Fruit fly (Drosophila melanogaster): ENCODE measurements around the gene CG8833.

The CG8833 gene

DNA sequence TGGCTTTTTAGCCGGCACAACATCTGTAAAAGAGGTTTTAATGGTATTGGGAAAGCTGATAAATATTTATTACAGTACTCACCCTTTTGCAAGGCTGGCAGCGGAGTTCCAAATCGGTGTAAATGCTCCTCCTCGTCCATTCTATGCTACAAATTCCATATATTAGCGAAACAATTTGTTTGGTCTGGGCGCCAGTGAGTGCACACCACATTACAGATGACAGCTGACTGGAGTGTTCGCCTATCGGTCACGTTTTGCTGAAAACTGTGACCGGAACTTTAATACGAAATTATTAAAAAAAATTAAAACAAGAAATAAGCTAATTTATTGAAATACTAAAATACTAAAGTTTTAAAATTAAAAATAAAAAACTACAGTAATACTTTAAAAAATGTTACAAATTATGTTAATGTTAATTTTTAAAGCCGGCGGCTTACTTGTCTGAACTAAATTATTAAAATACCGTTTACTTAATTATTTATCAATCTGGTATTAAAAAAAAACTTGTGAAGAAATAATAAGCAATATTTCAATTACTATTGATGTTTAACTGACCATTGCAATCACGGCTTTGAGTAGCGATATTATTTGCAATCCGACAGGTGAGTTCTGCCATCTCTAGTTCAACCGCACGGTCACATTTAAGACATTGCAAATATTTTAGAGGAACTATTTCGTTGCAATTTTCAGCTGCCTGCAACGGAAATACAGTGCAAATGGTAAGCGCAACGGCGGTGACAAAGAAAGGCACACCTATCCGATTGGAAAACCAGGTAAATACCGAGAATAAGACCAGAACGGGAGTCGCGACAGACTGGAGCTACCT is at the start of gene CG8833, which contains the start of gene DCTN1-p150:
TSS of gene CG8833 (minus strand) at position 232 of the 826 bp plus-strand sequence.
TSS of gene DCTN1-p150 (plus strand) at position 619 of the 826 bp plus-strand sequence.
- TF ChIP-seq insv (optimal IDR thresholded peaks at IDR 0.05) (no peak), h (optimal IDR thresholded peaks at IDR 0.05) (no peak), ttk (optimal IDR thresholded peaks at IDR 0.05) (no peak), Myc (optimal IDR thresholded peaks at IDR 0.05) (no peak), psq (optimal IDR thresholded peaks at IDR 0.05) (no peak), Sin3A (optimal IDR thresholded peaks at IDR 0.05) (no peak)

DNA sequence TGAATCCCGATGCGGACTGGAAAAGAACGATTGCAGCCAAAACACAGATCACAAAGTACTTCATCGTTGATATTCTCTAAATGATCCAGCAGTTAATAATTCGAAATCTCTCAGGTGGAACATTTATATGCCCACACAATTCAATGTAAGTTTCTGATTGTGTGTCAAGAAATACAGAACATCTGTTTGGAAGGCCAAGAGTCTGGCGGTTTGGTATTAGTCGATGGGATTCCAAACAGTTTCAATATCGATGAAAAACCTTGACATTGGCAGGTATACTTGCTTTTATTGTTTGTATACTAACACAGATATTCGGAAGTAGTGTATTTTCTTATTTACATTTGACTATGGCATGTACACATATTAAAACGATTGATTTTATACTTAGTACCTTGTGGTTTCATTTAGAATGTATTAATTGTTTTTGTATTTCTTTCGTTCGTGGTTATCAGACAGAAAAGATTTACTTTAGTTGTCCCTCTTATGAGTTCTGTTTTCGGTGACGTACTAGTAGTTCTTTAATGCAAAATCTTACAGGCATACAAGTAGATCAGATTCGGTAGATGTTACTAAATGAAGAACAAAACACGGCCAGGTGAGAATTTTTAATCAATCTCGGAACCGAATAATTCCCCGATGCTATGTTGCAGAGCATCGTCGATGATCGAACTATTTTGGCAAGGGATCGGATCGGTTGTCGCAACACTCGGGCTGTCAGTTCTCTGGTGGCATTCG is 44.7 kb upstream of the CG8833 start, which contains the start of the genes CG13738 and Hsc70-1:
TSS of gene CG13738 (minus strand) at position 101 of the 735 bp plus-strand sequence.
TSS of gene Hsc70-1 (plus strand) at position 685 of the 735 bp plus-strand sequence.
- TF ChIP-seq ttk (optimal IDR thresholded peaks at IDR 0.05) (no peak), psq (optimal IDR thresholded peaks at IDR 0.05) (no peak), Myc (optimal IDR thresholded peaks at IDR 0.05) (no peak), Sin3A (optimal IDR thresholded peaks at IDR 0.05) (no peak), h (optimal IDR thresholded peaks at IDR 0.05) (no peak), insv (optimal IDR thresholded peaks at IDR 0.05) (no peak)

DNA sequence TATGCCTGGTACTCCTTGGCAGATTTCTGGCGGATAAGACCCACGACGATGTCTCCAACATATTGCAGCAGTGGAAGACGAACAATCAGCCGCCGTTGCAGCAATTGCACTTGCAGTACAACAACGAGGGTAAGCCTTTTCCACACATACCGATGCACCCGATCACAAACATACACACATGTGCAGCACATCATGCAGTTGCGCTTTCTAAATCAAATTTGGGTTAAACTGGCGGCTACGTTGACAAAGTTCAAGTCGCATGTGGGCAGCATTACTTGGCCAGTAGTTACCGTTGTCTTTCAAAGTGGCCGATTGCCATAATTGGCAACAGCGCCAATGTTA is 36.7 kb upstream of the CG8833 start:
- TF ChIP-seq h (optimal IDR thresholded peaks at IDR 0.05) = no peak
- TF ChIP-seq insv (optimal IDR thresholded peaks at IDR 0.05) = no peak
- TF ChIP-seq psq (optimal IDR thresholded peaks at IDR 0.05) = no peak
- TF ChIP-seq Sin3A (optimal IDR thresholded peaks at IDR 0.05) = no peak

DNA sequence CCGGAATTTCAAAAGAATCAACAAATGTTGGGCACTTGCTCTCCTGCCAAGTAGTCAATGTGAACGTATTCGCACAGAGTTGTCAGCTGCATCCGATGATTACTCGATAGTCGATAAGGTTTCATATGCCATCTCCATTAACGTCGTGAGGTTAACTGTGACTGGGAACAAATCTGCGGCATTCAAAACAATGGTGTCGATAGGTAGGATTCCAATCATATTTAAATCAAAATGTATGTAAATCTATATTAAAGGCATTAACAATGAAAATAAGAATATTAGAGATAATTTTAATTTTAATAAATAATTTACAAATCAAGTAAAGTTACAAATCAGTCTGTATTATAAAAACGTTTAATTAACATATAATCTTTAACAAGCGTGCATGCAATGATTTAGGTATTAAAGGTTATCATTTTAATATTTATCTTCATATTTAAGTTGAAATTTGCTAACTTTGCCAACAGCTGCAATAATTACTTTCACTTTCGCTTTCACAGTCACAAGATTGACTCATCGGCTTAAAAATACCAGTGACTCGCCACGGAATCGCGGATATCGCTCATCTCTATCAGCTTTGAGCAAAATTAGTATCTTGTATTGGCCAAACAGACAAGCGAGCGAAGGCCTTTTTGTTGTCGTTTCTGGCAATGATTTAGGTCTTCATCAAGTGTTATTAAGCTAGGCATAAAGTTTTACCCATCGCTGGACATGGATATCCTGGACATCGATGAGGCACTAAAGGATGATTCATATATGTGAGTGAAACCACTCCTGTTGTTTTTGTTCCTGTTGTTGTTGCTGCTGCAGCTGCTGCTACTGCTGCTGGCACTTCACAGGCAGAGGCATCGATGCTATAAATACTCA is 36.1 kb upstream of the CG8833 start, which contains the start of the genes Meics, Nxf3 and ssp2:
TSS of gene Meics (minus strand) at position 68 of the 867 bp plus-strand sequence.
TSS of gene Nxf3 (plus strand) at position 569 of the 867 bp plus-strand sequence.
TSS of gene ssp2 (plus strand) at position 569 of the 867 bp plus-strand sequence.
- TF ChIP-seq psq (optimal IDR thresholded peaks at IDR 0.05) = no peak
- TF ChIP-seq ttk (optimal IDR thresholded peaks at IDR 0.05) = no peak
- TF ChIP-seq Myc (optimal IDR thresholded peaks at IDR 0.05) = no peak
- no peak for TF ChIP-seq h (optimal IDR thresholded peaks at IDR 0.05)
- no peak for TF ChIP-seq insv (optimal IDR thresholded peaks at IDR 0.05)
- no peak for TF ChIP-seq Sin3A (optimal IDR thresholded peaks at IDR 0.05)

DNA sequence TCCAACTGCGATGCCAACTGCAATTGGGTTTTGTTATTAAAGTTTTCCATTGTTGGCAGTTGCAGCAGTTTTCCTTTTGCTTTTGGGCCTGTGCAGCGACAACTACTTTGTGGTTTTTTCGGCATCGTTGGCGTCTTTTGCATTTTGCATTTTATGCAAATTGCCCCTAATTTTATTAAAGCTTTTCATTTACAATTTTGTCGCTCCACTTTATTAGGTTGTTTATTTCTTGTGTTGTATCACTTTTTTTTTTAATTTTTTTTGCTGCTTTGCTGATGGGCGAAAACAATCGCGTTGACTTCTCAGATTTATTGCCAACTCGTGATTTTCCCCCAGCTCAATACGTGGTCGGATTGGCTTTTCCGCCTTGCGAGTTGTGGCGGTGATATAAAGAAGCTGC is 29.0 kb upstream of the CG8833 start:
- TF ChIP-seq Myc (optimal IDR thresholded peaks at IDR 0.05) (no peak), psq (optimal IDR thresholded peaks at IDR 0.05) (no peak), ttk (optimal IDR thresholded peaks at IDR 0.05) (no peak), h (optimal IDR thresholded peaks at IDR 0.05) (no peak), insv (optimal IDR thresholded peaks at IDR 0.05) (no peak), Sin3A (optimal IDR thresholded peaks at IDR 0.05) (no peak)

DNA sequence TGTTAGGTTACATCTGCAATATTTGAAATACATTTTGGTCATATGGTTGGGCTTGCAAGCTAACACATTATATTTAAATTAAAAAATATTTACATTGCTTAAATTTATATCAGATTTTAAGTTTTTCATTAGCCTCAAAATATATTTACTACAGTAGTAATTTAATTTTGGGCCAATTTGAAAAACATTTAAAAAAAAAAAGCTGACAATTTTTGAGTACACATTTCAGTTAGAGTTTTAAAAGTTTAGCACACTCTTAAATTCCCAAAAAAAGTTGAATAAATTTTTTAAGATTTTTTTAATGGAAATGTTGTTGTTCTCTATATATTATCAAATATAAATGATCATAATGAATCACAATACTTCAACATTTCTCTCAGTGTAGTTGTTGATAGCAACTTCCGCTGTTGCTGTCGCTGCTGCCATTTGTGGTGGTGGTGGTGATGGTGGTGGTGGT is 28.4 kb upstream of the CG8833 start:
- TF ChIP-seq ttk (optimal IDR thresholded peaks at IDR 0.05) (no peak), Sin3A (optimal IDR thresholded peaks at IDR 0.05) (no peak), psq (optimal IDR thresholded peaks at IDR 0.05) (no peak), Myc (optimal IDR thresholded peaks at IDR 0.05) (no peak), insv (optimal IDR thresholded peaks at IDR 0.05) (no peak), h (optimal IDR thresholded peaks at IDR 0.05) (no peak)

DNA sequence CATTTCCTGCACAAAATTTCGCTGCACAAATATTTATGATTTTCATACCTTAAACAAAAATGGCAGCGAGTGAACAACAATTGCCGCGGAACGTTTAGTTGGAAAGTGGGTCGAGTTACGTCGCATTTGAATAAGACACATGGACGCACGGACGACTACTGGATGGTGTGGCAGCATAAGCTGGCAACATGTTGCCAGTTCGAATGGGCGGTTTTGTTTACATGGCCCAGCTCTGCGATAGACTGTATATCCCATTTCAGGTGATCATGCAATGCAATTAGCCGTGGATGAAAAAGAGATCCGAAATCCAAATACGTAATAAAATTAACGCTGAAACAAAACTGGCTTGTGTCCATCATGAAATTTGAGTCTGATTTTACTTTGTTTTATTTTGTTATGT is 27.9 kb upstream of the CG8833 start:
- TF ChIP-seq Myc (optimal IDR thresholded peaks at IDR 0.05) (no peak), psq (optimal IDR thresholded peaks at IDR 0.05) (no peak), ttk (optimal IDR thresholded peaks at IDR 0.05) (no peak), h (optimal IDR thresholded peaks at IDR 0.05) (no peak), Sin3A (optimal IDR thresholded peaks at IDR 0.05) (no peak), insv (optimal IDR thresholded peaks at IDR 0.05) (no peak)

DNA sequence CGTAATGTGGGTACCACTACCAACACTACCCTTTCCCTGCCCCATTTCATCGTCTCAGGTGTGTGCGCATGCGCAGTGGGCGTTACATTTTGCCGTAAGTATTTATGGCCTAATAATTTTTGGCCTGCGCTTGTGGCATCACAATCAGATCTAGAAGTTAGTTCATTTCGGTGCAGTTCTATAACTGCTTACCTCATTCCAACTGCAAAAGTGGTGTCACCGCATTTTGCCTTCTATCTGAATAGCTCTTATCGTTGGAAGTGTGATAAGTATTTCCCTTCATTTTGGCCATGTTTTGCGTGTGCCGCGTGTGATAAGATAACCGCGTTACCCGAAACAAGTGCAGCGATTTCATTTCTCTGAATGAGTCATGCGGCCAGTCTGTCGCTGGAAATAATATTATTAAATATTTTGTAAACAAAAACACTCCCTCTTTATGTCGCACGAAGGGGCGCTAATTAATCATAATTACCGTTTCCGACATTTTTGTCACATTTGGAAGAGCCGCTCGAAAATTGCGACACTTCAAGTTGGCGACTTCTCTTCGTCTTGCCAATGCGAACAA is 23.8 kb upstream of the CG8833 start:
- no peak for TF ChIP-seq insv (optimal IDR thresholded peaks at IDR 0.05)
- no peak for TF ChIP-seq Sin3A (optimal IDR thresholded peaks at IDR 0.05)
- no peak for TF ChIP-seq h (optimal IDR thresholded peaks at IDR 0.05)

DNA sequence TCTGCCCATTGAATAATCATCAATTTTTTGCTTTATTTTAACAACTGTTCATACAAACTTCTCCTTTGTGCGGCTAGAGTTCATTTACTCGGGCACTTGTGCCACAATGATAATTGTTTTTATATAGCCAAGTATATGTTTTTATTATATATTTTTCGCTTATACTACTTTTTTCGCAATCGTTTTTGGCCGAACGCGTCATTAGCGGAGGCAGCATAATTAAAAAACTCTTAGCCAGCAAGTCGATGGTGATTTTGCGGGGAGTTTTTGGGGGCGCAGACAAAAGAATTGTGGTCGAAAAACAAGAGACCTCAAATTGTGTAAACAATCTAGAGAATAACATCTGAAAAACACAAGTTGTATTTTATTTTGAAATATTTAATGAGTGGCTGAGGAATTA is 22.8 kb upstream of the CG8833 start:
- TF ChIP-seq ttk (optimal IDR thresholded peaks at IDR 0.05) (no peak), insv (optimal IDR thresholded peaks at IDR 0.05) (no peak), Sin3A (optimal IDR thresholded peaks at IDR 0.05) (no peak), psq (optimal IDR thresholded peaks at IDR 0.05) (no peak), Myc (optimal IDR thresholded peaks at IDR 0.05) (no peak), h (optimal IDR thresholded peaks at IDR 0.05) (no peak)

DNA sequence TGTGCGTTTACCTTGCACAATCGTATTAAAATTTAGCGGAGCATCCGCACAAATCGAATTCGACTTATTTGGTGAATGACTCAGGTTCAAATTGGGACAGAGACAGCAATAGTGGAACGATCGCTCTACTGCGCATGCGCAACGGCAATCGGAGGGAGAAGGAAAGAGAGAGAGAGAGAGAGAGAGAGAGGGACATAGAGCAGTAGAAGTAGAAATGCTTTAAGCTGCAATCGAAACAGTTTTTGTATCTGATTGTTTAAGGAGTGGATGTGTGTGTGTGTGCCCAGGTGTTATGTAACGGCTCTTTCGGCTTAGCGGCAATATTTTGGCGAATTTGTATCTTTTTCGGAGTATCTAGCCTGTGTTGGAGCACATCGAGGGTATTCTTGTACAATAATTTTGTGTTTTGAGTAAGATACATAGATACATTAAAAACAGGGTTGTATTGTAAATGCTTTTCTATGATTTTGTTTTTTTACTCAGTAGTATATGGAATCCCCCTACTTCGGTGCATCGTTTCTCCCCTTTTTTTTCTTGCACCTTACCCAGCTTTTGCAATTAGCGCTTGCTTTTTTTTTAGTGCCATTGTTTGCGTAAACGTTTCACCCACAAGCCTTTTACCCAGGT is 20.8 kb upstream of the CG8833 start:
- TF ChIP-seq h (optimal IDR thresholded peaks at IDR 0.05) = no peak
- TF ChIP-seq insv (optimal IDR thresholded peaks at IDR 0.05) = no peak
- no peak for TF ChIP-seq Myc (optimal IDR thresholded peaks at IDR 0.05)
- TF ChIP-seq Sin3A (optimal IDR thresholded peaks at IDR 0.05) = no peak
- TF ChIP-seq ttk (optimal IDR thresholded peaks at IDR 0.05) = no peak
- no peak for TF ChIP-seq psq (optimal IDR thresholded peaks at IDR 0.05)

DNA sequence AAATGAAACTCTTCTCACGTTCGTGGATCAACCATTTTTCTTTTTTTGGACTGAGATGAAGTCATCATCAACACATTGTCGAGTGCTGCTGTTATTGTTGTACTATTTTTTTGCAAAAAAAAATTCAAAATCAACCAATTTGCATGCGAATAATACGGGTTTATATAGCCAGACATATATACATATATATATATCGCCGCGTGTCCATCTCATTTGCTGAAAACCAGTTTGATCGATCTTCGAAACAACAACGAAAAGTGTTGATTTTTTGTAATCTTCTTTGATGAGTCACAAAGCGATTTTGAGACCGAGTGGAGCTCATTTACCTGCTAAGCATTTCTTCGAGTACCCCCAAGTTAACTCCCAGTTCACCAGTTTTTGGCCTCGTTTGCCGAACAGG is 17.2 kb upstream of the CG8833 start:
- TF ChIP-seq Myc (optimal IDR thresholded peaks at IDR 0.05) (no peak), Sin3A (optimal IDR thresholded peaks at IDR 0.05) (no peak), h (optimal IDR thresholded peaks at IDR 0.05) (no peak), ttk (optimal IDR thresholded peaks at IDR 0.05) (no peak), psq (optimal IDR thresholded peaks at IDR 0.05) (no peak), insv (optimal IDR thresholded peaks at IDR 0.05) (no peak)
